Worm (Caenorhabditis elegans) whole organism, L1 larva: ENCODE data around the gene cutl-28.

Source experiments
- aly-2 ChIP-seq: fragments of 150-350 bp; optimal IDR thresholded peaks from 2 replicates; lab custom pipeline; 2014; ENCODE audit warnings: missing biosample characterization, missing genetic modification characterization
- ceh-90 ChIP-seq: sonication (generic microtip); optimal IDR thresholded peaks from 2 replicates; lab custom pipeline; 2016; ENCODE audit warnings: missing genetic modification characterization, missing compliant biosample characterization
- dsc-1 ChIP-seq: sonication (generic microtip); optimal IDR thresholded peaks from 2 replicates; lab custom pipeline; 2016; ENCODE audit warnings: mild to moderate bottlenecking, missing genetic modification characterization, missing compliant biosample characterization
- elt-2 ChIP-seq: sonication (generic microtip); optimal IDR thresholded peaks from 2 replicates; lab custom pipeline; 2016; ENCODE audit warnings: missing genetic modification characterization, mild to moderate bottlenecking, inconsistent platforms, missing compliant biosample characterization, missing genetic modification reagents
- irx-1 ChIP-seq: sonication (generic microtip); optimal IDR thresholded peaks from 2 replicates; lab custom pipeline; 2016; ENCODE audit warnings: missing genetic modification characterization, missing compliant biosample characterization
- lin-35 ChIP-seq, 2 experiments: fragments of 150-350 bp; optimal IDR thresholded peaks; 2 replicates each; lab custom pipeline; 2014; ENCODE audit warnings: missing biosample characterization in 2 of 2, missing genetic modification characterization in 2 of 2, missing genetic modification reagents in 2 of 2
- nhr-11 ChIP-seq: fragments of 150-350 bp; optimal IDR thresholded peaks from 2 replicates; lab custom pipeline; 2014; ENCODE audit warnings: missing biosample characterization, missing genetic modification characterization
- nhr-85 ChIP-seq: sonication (generic microtip); peaks from one replicate; lab custom pipeline; 2016; ENCODE audit warnings: missing genetic modification characterization, inconsistent platforms, missing compliant biosample characterization
- snpc-4 ChIP-seq: fragments of 150-350 bp; optimal IDR thresholded peaks from 2 replicates; lab custom pipeline; 2014; ENCODE audit warnings: missing biosample characterization, missing genetic modification characterization
- tbx-2 ChIP-seq: sonication (generic microtip); optimal IDR thresholded peaks from 2 replicates; lab custom pipeline; 2016; ENCODE audit warnings: missing genetic modification characterization, missing compliant biosample characterization
- unc-62 ChIP-seq: fragments of 150-350 bp; optimal IDR thresholded peaks from 2 replicates; lab custom pipeline; 2014; ENCODE audit warnings: missing biosample characterization, missing genetic modification reagents, missing genetic modification characterization
- ztf-11 ChIP-seq, 2 experiments: sonication (generic microtip); optimal IDR thresholded peaks; 2 replicates each; lab custom pipeline; 2016 to 2017; ENCODE audit warnings: missing genetic modification characterization in 2 of 2, missing biosample characterization in 1 of 2, missing compliant biosample characterization in 1 of 2
- ztf-4 ChIP-seq: fragments of 150-350 bp; optimal IDR thresholded peaks from 2 replicates; lab custom pipeline; 2014; ENCODE audit warnings: missing biosample characterization, missing genetic modification characterization

DNA sequence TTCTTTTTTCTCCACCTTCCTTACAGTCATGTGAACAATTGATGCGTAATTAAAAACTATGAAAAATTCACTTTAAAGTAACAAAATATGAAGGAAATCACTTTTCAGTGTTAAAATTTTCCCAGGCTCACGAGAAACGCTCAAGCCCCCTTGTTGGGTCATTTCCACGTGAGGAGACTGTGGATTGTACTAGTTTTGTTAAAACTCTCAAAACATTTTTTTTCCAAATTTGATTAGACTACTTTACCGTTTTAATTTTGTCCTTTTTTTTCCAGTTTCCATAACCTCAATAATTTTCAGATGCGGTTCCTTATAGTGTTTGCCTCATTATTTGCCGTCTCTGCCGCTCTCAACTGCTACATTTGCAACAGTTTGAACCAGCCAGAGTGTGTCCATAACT is 19.1 kb upstream of the cutl-28 start, which contains the start of gene K11H12.7:
- no peak for TF ChIP-seq nhr-11 (tag; lab: Kevin White, UChicago)
- no peak for TF ChIP-seq ceh-90
- no peak for TF ChIP-seq irx-1 (tag; lab: Kevin White, UChicago)
- no peak for TF ChIP-seq snpc-4 (tag; lab: Kevin White, UChicago)
- TF ChIP-seq lin-35 (GFP tag; optimal IDR thresholded peaks at IDR 0.05; lab: Kevin White, UChicago), result no peak
- TF ChIP-seq elt-2, result no peak
- TF ChIP-seq tbx-2, result no peak
- no peak for TF ChIP-seq aly-2
- no peak for TF ChIP-seq ztf-4
- TF ChIP-seq nhr-85 (tag; lab: Kevin White, UChicago), result no peak
- no peak for TF ChIP-seq ztf-11 (tag; optimal IDR thresholded peaks at IDR 0.05; lab: Kevin White, UChicago)
- no peak for TF ChIP-seq unc-62
- TF ChIP-seq dsc-1 (tag; lab: Kevin White, UChicago), result no peak
